Worm (Caenorhabditis elegans) whole organism, L4 larva: Measurements from ENCODE around the gene mop-25.2.

ENCODE experiments used
- ama-1 ChIP-seq: fragments of 150-350 bp; optimal IDR thresholded peaks from 2 replicates; lab custom pipeline; 2014; ENCODE audit warnings: inconsistent platforms, mixed read lengths
- daf-12 ChIP-seq: fragments of 150-350 bp; optimal IDR thresholded peaks from 2 replicates; lab custom pipeline; 2014; ENCODE audit warnings: missing biosample characterization, missing genetic modification reagents, missing genetic modification characterization
- egl-27 ChIP-seq: sonication (generic microtip); optimal IDR thresholded peaks from 3 replicates; lab custom pipeline; 2017; ENCODE audit warnings: missing biosample characterization, missing genetic modification reagents, missing genetic modification characterization
- lin-1 ChIP-seq: fragments of 200-800 bp; sonication (Bioruptor generic); IDR thresholded peaks from 2 replicates; pipeline ENCODE4 v1.3.6; 2022; ENCODE audit warnings: missing genetic modification reagents, missing genetic modification characterization, missing compliant biosample characterization
- nhr-10 ChIP-seq: fragments of 150-350 bp; optimal IDR thresholded peaks from 2 replicates; lab custom pipeline; 2014; ENCODE audit warnings: missing biosample characterization, missing genetic modification characterization
- nhr-77 ChIP-seq: fragments of 150-350 bp; optimal IDR thresholded peaks from 2 replicates; lab custom pipeline; 2014; ENCODE audit warnings: missing biosample characterization, missing genetic modification characterization
- skn-1 ChIP-seq: fragments of 150-350 bp; optimal IDR thresholded peaks from 2 replicates; lab custom pipeline; 2014; ENCODE audit warnings: missing biosample characterization, missing genetic modification characterization
- unc-39 ChIP-seq: sonication (generic microtip); optimal IDR thresholded peaks from 2 replicates; lab custom pipeline; 2017; ENCODE audit warnings: missing biosample characterization, missing genetic modification characterization

DNA sequence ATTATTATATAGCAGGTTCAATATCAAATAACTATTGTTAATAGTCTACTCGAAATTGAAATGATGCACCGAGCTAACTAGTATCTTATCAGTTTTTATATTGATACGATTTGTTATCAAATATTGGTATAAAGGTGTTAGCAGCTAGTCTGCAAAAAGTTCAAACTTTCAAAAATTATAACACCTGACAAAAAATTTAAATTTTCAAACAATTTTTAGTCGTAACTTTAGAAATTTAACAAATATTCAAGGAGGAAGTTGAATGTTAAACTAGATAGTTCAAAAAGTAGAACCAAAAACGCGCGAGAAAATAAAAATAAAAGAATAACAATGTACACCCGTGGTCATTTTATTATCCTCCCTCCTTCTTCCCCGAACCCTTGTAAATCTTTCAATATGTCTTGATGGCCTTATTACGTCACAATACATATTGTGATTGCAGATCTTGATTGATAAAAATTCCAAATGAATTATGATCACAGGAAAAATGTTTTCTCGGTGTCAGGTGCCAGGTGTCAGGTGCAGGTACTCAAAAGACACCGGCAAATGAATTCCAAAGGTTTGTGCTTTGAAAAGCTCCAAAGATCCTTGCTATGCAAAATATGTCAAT lies 47.9 kb downstream of the mop-25.2 start, which contains the start of gene ZK1307.1:
- no peak for TF ChIP-seq nhr-10 (tag; lab: Kevin White, UChicago)
- TF ChIP-seq lin-1 (GFP tag; lab: Robert Waterston, UW) = no peak
- no peak for TF ChIP-seq daf-12
- TF ChIP-seq skn-1 = no peak
- no peak for TF ChIP-seq ama-1
- no peak for TF ChIP-seq nhr-77 (tag; lab: Kevin White, UChicago)
- no peak for TF ChIP-seq unc-39 (tag; lab: Kevin White, UChicago)
- TF ChIP-seq egl-27 (tag; lab: Kevin White, UChicago) = no peak
